Worm (Caenorhabditis elegans): ENCODE measurements around the gene lin-52.

ce11 chrIII:9846093-9846492, 21.5 kb upstream of the lin-52 start, which contains the start of gene K11H3.2:
- TF ChIP-seq unc-62 (GFP tag; optimal IDR thresholded peaks at IDR 0.05) (no peak), snpc-4 (tag; optimal IDR thresholded peaks at IDR 0.05) (no peak)
